Worm (Caenorhabditis elegans): Measurements from ENCODE around the gene flp-10.

flp-10 gene

DNA sequence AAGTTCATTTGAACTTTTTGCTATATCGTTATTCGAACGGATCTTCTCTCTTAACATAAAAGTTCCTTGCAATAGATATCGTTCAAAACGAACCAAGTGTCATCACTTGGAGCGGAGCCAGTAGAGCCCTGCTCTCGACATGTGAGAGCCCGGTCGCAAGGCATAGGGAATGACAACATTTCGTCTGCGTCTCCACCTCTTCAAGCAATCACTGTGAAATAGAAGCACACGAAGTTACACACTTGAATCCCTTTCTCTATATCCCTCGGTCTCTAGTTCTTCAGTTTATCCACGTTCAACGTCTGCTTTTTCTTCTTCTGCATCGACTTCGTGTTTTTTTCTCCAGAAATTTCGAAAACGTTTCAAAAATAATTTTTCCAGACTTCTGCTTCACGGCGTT is 34.7 kb downstream of the flp-10 start, which contains the start of gene C49H3.6 (continued):
- TF ChIP-seq mxl-2 (GFP tag; conservative IDR thresholded peaks at IDR 0.05): no peak
- no peak for TF ChIP-seq nhr-111 (GFP tag; optimal IDR thresholded peaks at IDR 0.05)
- TF ChIP-seq ztf-11 (tag; optimal IDR thresholded peaks at IDR 0.05): no peak
- TF ChIP-seq zag-1 (tag; optimal IDR thresholded peaks at IDR 0.05): no peak
- no peak for TF ChIP-seq dpl-1 (GFP tag; optimal IDR thresholded peaks at IDR 0.05)
- TF ChIP-seq dve-1 (tag; optimal IDR thresholded peaks at IDR 0.05; ENCODE audit: insufficient read depth): no peak
- TF ChIP-seq unc-130 (GFP tag; optimal IDR thresholded peaks at IDR 0.05): no peak
- TF ChIP-seq gei-8 (GFP tag; optimal IDR thresholded peaks at IDR 0.05): no peak
- TF ChIP-seq egl-43 (GFP tag; IDR thresholded peaks at IDR 0.05): 0 out of 2 replicates have a peak, but pooled peaks have one; percentile 32
- no peak for TF ChIP-seq lin-39 (tag; optimal IDR thresholded peaks at IDR 0.05)
- peak; percentile 37 for TF ChIP-seq hlh-11 (tag; optimal IDR thresholded peaks at IDR 0.05)
- no peak for TF ChIP-seq ZK337.2 (GFP tag; IDR thresholded peaks at IDR 0.05)
- no peak for TF ChIP-seq F49E8.2 (tag; optimal IDR thresholded peaks at IDR 0.05; ENCODE audit: borderline replicate concordance)
- no peak for TF ChIP-seq cey-2 (tag; optimal IDR thresholded peaks at IDR 0.05; ENCODE audit: borderline replicate concordance, insufficient read depth)
- TF ChIP-seq F44E2.7 (GFP tag; IDR thresholded peaks at IDR 0.05): no peak
- TF ChIP-seq hmg-1.1 (GFP tag; IDR thresholded peaks at IDR 0.05): peak; percentile 67; the same call in 1 of the 2 replicates
- TF ChIP-seq nhr-48 (tag; optimal IDR thresholded peaks at IDR 0.05): no peak
- no peak for TF ChIP-seq ztf-7 (tag; optimal IDR thresholded peaks at IDR 0.05)
- TF ChIP-seq zip-2 (tag; optimal IDR thresholded peaks at IDR 0.05): no peak
- TF ChIP-seq daf-12 (tag; optimal IDR thresholded peaks at IDR 0.05): no peak
- no peak for TF ChIP-seq zip-11 (GFP tag; IDR thresholded peaks at IDR 0.05)

DNA sequence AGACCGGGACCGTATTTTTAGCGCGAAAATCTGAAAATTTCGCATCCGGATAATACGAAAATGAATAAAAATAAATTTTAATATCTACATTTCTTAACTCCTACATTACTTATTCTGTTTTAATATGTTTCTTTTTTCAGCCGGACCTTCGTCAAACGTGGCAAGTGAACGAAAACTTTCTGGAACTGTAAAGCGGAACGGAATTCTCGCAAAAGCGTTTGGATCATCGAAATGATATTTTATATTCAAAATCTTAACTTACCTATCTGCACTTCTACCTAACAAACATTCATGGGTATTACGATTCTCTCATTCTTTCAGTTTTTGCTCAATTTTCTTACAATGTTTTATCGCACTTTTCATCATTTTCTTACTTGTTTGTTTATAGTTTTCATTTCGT is 37.9 kb downstream of the flp-10 start:
- no peak for TF ChIP-seq skn-1 (tag; optimal IDR thresholded peaks at IDR 0.05)
- no peak for TF ChIP-seq gei-8 (GFP tag; optimal IDR thresholded peaks at IDR 0.05)
- no peak for TF ChIP-seq zag-1 (tag; optimal IDR thresholded peaks at IDR 0.05)
- TF ChIP-seq daf-19 (GFP tag; conservative IDR thresholded peaks at IDR 0.05): no peak
- TF ChIP-seq dmd-9 (GFP tag; IDR thresholded peaks at IDR 0.05): no peak
- no peak for TF ChIP-seq lin-38 (GFP tag; IDR thresholded peaks at IDR 0.05)

DNA sequence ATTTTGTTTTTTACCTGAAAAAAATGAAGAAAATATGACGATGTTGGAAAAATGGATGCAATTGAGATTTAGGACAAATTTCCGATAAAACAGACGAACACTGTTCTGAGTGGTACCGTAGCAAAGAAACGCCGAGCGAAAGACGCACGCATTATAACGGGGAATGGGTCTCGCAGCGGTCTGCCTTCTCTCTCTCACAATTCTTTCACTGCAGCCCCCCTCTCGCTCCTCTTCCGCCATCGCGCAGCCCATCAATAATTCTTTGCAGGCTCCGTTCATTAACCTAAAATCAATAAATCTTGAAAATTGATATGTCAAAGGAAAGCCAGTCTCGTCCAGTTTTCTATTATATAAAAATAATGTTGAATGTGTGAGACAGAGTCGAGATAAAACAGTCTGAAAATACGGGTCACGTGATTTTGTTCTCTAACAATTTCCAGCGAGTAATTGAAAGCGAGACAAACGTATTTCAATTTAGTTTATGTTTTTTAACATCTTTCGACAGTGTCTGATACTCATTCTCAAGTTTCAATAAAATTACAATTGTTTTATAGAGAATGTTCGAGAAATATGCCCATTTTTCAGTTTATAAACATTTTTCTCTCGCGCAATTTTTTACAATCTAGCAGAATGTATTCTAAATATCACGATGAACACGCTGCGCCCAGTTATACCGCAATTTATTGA is 40.9 kb downstream of the flp-10 start:
- TF ChIP-seq rbr-2 (tag; optimal IDR thresholded peaks at IDR 0.05): peak; percentile 21
- no peak for TF ChIP-seq tra-1 (GFP tag; IDR thresholded peaks at IDR 0.05)
- TF ChIP-seq nhr-11 (tag; optimal IDR thresholded peaks at IDR 0.05): no peak
- TF ChIP-seq zfp-2 (tag; optimal IDR thresholded peaks at IDR 0.05): no peak
- no peak for TF ChIP-seq lin-29 (GFP tag; IDR thresholded peaks at IDR 0.05)
- no peak for TF ChIP-seq daf-16 (GFP tag; optimal IDR thresholded peaks at IDR 0.05)
- no peak for TF ChIP-seq daf-16 (tag; optimal IDR thresholded peaks at IDR 0.05)
- no peak for TF ChIP-seq lin-13 (GFP tag; optimal IDR thresholded peaks at IDR 0.05)
- TF ChIP-seq unc-39 (tag; optimal IDR thresholded peaks at IDR 0.05): no peak
- no peak for TF ChIP-seq mxl-3 (GFP tag; optimal IDR thresholded peaks at IDR 0.05)
- peak; percentile 14 for TF ChIP-seq T20F7.1 (GFP tag; optimal IDR thresholded peaks at IDR 0.05)
- TF ChIP-seq fkh-10 (GFP tag; optimal IDR thresholded peaks at IDR 0.05): no peak
- TF ChIP-seq lsy-2 (tag; optimal IDR thresholded peaks at IDR 0.05): peak in 1 of 2 experiments; percentile 52
- TF ChIP-seq hlh-11 (tag; optimal IDR thresholded peaks at IDR 0.05): no peak
- no peak for TF ChIP-seq ces-1 (GFP tag; optimal IDR thresholded peaks at IDR 0.05)
- TF ChIP-seq dmd-8 (GFP tag; IDR thresholded peaks at IDR 0.05): no peak
- TF ChIP-seq ceh-32 (tag; optimal IDR thresholded peaks at IDR 0.05; ENCODE audit: poor library complexity): no peak
- TF ChIP-seq hlh-30 (tag; optimal IDR thresholded peaks at IDR 0.05; ENCODE audit: insufficient read depth): peak; percentile 64
- no peak for TF ChIP-seq ceh-28 (tag; optimal IDR thresholded peaks at IDR 0.05)
- TF ChIP-seq duxl-1 (tag; optimal IDR thresholded peaks at IDR 0.05; ENCODE audit: poor library complexity): no peak
- no peak for TF ChIP-seq ceh-20 (GFP tag; IDR thresholded peaks at IDR 0.05)
- no peak for TF ChIP-seq zip-11 (GFP tag; IDR thresholded peaks at IDR 0.05)
- no peak for TF ChIP-seq lir-3 (tag; optimal IDR thresholded peaks at IDR 0.05)
- TF ChIP-seq nhr-28 (tag; optimal IDR thresholded peaks at IDR 0.05): no peak
- no peak for TF ChIP-seq mxl-2 (GFP tag; conservative IDR thresholded peaks at IDR 0.05)
- TF ChIP-seq set-16 (GFP tag; IDR thresholded peaks at IDR 0.05): peak; percentile 21; the same call in 1 of the 2 replicates
